Fruit fly (Drosophila melanogaster): ENCODE data around the gene AOX2.

Gene AOX2

dm6 chr3R:15547827-15548517, 5.8 kb upstream of the AOX2 start, which contains the start of gene AOX3 (continued):
- TF ChIP-seq Mad (GFP tag; optimal IDR thresholded peaks at IDR 0.05): no peak
- TF ChIP-seq al (GFP tag; IDR thresholded peaks at IDR 0.05): peak; percentile 54; the same call in 1 of the 2 replicates
- TF ChIP-seq oc (tag; optimal IDR thresholded peaks at IDR 0.05): no peak
- no peak for TF ChIP-seq crp (GFP tag; optimal IDR thresholded peaks at IDR 0.05)
- TF ChIP-seq CG15269 (tag; optimal IDR thresholded peaks at IDR 0.05): peak; percentile 0
- peak; percentile 57 for TF ChIP-seq Drgx (GFP tag; IDR thresholded peaks at IDR 0.05)
- TF ChIP-seq lilli (GFP tag; optimal IDR thresholded peaks at IDR 0.05): peak; percentile 54
- TF ChIP-seq CG9215 (GFP tag; IDR thresholded peaks at IDR 0.05): peak; percentile 55
- peak; percentile 9; the same call in 1 of the 2 replicates for TF ChIP-seq Poxn (GFP tag; IDR thresholded peaks at IDR 0.05)
- no peak for TF ChIP-seq ttk (GFP tag; IDR thresholded peaks at IDR 0.05)
- TF ChIP-seq CG11456 (GFP tag; IDR thresholded peaks at IDR 0.05): peak; percentile 47; the same call in 1 of the 3 replicates
- TF ChIP-seq CG10209 (GFP tag; optimal IDR thresholded peaks at IDR 0.05): peak; percentile 37
- TF ChIP-seq caup (GFP tag; optimal IDR thresholded peaks at IDR 0.05; ENCODE audit: severe bottlenecking): peak; percentile 4
- peak; percentile 35 for TF ChIP-seq CG13775 (GFP tag; optimal IDR thresholded peaks at IDR 0.05)
- peak; percentile 14 for TF ChIP-seq CG11504 (tag; optimal IDR thresholded peaks at IDR 0.05)
- peak; percentile 21 for TF ChIP-seq Max (GFP tag; optimal IDR thresholded peaks at IDR 0.05)
- TF ChIP-seq Ets65A (GFP tag): peak; percentile 69
- peak; percentile 70 for TF ChIP-seq CG3163 (GFP tag; optimal IDR thresholded peaks at IDR 0.05)
- peak; percentile 6 for TF ChIP-seq nmo (GFP tag; optimal IDR thresholded peaks at IDR 0.05)
- TF ChIP-seq org-1 (GFP tag; optimal IDR thresholded peaks at IDR 0.05): no peak
- peak; percentile 59 for TF ChIP-seq Hmr (GFP tag; optimal IDR thresholded peaks at IDR 0.05)
- no peak for TF ChIP-seq CG2116 (GFP tag; optimal IDR thresholded peaks at IDR 0.05)
- peak; percentile 44; the same call in 1 of the 2 replicates for TF ChIP-seq Rfx (GFP tag; IDR thresholded peaks at IDR 0.05)
- no peak for TF ChIP-seq pan (optimal IDR thresholded peaks at IDR 0.05)
- TF ChIP-seq pan (GFP tag; optimal IDR thresholded peaks at IDR 0.05 in 1 of 2, IDR thresholded peaks at IDR 0.05 in 1 of 2): peak in 1 of 2 experiments; percentile 35
- TF ChIP-seq Med (GFP tag): peak; percentile 73
- peak; percentile 34 for TF ChIP-seq HLH54F (GFP tag; optimal IDR thresholded peaks at IDR 0.05)
- peak; percentile 68 for TF ChIP-seq slbo (GFP tag; IDR thresholded peaks at IDR 0.05)
- TF ChIP-seq CG13123 (GFP tag; optimal IDR thresholded peaks at IDR 0.05): no peak
- no peak for TF ChIP-seq jumu (GFP tag; optimal IDR thresholded peaks at IDR 0.05)
- no peak for TF ChIP-seq Tbp (GFP tag; optimal IDR thresholded peaks at IDR 0.05)
- no peak for TF ChIP-seq otp (GFP tag; IDR thresholded peaks at IDR 0.05)
- TF ChIP-seq br (optimal IDR thresholded peaks at IDR 0.05): no peak
- peak; percentile 62 for TF ChIP-seq row (GFP tag; IDR thresholded peaks at IDR 0.05)
- 0 out of 2 replicates have a peak, but pooled peaks have one; percentile 32 for TF ChIP-seq NFAT (GFP tag; IDR thresholded peaks at IDR 0.05)
- no peak for TF ChIP-seq CG16779 (GFP tag; IDR thresholded peaks at IDR 0.05)
- peak; percentile 46 for TF ChIP-seq exex (tag; optimal IDR thresholded peaks at IDR 0.05)
- no peak for TF ChIP-seq nau (GFP tag; optimal IDR thresholded peaks at IDR 0.05)
- peak; percentile 27 for TF ChIP-seq HHEX (GFP tag; optimal IDR thresholded peaks at IDR 0.05)
- TF ChIP-seq vfl (GFP tag; optimal IDR thresholded peaks at IDR 0.05): peak; percentile 8
- TF ChIP-seq CG30403 (GFP tag; optimal IDR thresholded peaks at IDR 0.05): peak; percentile 60
- TF ChIP-seq ind (GFP tag; optimal IDR thresholded peaks at IDR 0.05): no peak
- TF ChIP-seq Fer2 (tag; optimal IDR thresholded peaks at IDR 0.05): no peak
- no peak for TF ChIP-seq kay (GFP tag; optimal IDR thresholded peaks at IDR 0.05)
- peak; percentile 39 for TF ChIP-seq Meics (GFP tag; optimal IDR thresholded peaks at IDR 0.05)
- TF ChIP-seq CG2120 (GFP tag; optimal IDR thresholded peaks at IDR 0.05): peak; percentile 61
- TF ChIP-seq CG18599 (GFP tag; optimal IDR thresholded peaks at IDR 0.05): peak; percentile 35
- TF ChIP-seq Kr (GFP tag; optimal IDR thresholded peaks at IDR 0.05): no peak
- TF ChIP-seq CG9727 (GFP tag; optimal IDR thresholded peaks at IDR 0.05): peak; percentile 39
- no peak for TF ChIP-seq Chrac-16 (GFP tag; optimal IDR thresholded peaks at IDR 0.05)
- no peak for TF ChIP-seq CG8089 (GFP tag; optimal IDR thresholded peaks at IDR 0.05)

All from whole organism, embryonic.